Worm (Caenorhabditis elegans) whole organism, L2 larva: ENCODE data around the gene scl-12.

Source experiments
- C34F6.9 ChIP-seq: fragments of 150-350 bp; optimal IDR thresholded peaks from 2 replicates; lab custom pipeline; 2014; ENCODE audit warnings: missing biosample characterization, missing genetic modification characterization
- aly-2 ChIP-seq: fragments of 150-350 bp; optimal IDR thresholded peaks from 2 replicates; lab custom pipeline; 2014; ENCODE audit warnings: missing biosample characterization, missing genetic modification characterization
- ama-1 ChIP-seq: fragments of 150-350 bp; optimal IDR thresholded peaks from 2 replicates; lab custom pipeline; 2018; ENCODE audit warnings: inconsistent platforms
- ceh-16 ChIP-seq: fragments of 150-350 bp; optimal IDR thresholded peaks from 2 replicates; lab custom pipeline; 2014; ENCODE audit warnings: missing biosample characterization, missing genetic modification characterization
- dmd-4 ChIP-seq: sonication (generic microtip); optimal IDR thresholded peaks from 2 replicates; lab custom pipeline; 2017; ENCODE audit warnings: missing biosample characterization, missing genetic modification characterization
- egl-27 ChIP-seq: sonication (generic microtip); optimal IDR thresholded peaks from 3 replicates; lab custom pipeline; 2017; ENCODE audit warnings: missing biosample characterization, missing genetic modification reagents, missing genetic modification characterization
- elt-3 ChIP-seq: sonication (generic microtip); optimal IDR thresholded peaks from 2 replicates; lab custom pipeline; 2017; ENCODE audit warnings: missing biosample characterization, missing genetic modification characterization
- lsy-2 ChIP-seq, 2 experiments: fragments of 150-350 bp in 1 of 2; sonication (generic microtip) in 1 of 2; optimal IDR thresholded peaks; 2 replicates each; lab custom pipeline; 2014 to 2017; ENCODE audit warnings: missing biosample characterization in 2 of 2, missing genetic modification characterization in 2 of 2
- nhr-10 ChIP-seq: sonication (generic microtip); optimal IDR thresholded peaks from 2 replicates; lab custom pipeline; 2017; ENCODE audit warnings: missing biosample characterization, missing genetic modification characterization
- nhr-11 ChIP-seq: fragments of 150-350 bp; optimal IDR thresholded peaks from 2 replicates; lab custom pipeline; 2014; ENCODE audit warnings: missing biosample characterization, missing genetic modification characterization
- nhr-129 ChIP-seq: fragments of 150-350 bp; optimal IDR thresholded peaks from 2 replicates; lab custom pipeline; 2014; ENCODE audit warnings: missing biosample characterization, missing genetic modification characterization
- nhr-25 ChIP-seq: fragments of 150-350 bp; sonication (generic microtip); optimal IDR thresholded peaks from 3 replicates; lab custom pipeline; 2014; ENCODE audit warnings: missing biosample characterization, missing genetic modification characterization
- unc-62 ChIP-seq: fragments of 150-350 bp; optimal IDR thresholded peaks from 2 replicates; lab custom pipeline; 2014; ENCODE audit warnings: missing biosample characterization, missing genetic modification reagents, missing genetic modification characterization
- ztf-11 ChIP-seq: sonication (generic microtip); optimal IDR thresholded peaks from 2 replicates; lab custom pipeline; 2017; ENCODE audit warnings: missing biosample characterization, missing genetic modification characterization

- TF ChIP-seq elt-3, result no peak
- no peak for TF ChIP-seq C34F6.9 (tag; lab: Kevin White, UChicago)
- TF ChIP-seq nhr-129 (tag; lab: Kevin White, UChicago), result no peak
- no peak for TF ChIP-seq aly-2
- TF ChIP-seq ceh-16 (tag; lab: Kevin White, UChicago), result no peak
- no peak for TF ChIP-seq nhr-25 (tag; lab: Kevin White, UChicago)
- no peak for TF ChIP-seq nhr-11 (tag; lab: Kevin White, UChicago)
- no peak for TF ChIP-seq unc-62
- no peak for TF ChIP-seq ztf-11
- TF ChIP-seq egl-27 (tag; lab: Kevin White, UChicago), result no peak
- TF ChIP-seq dmd-4 (tag; lab: Kevin White, UChicago), result no peak
- no peak for TF ChIP-seq nhr-10
- TF ChIP-seq ama-1, result no peak
- no peak for TF ChIP-seq lsy-2 (tag; optimal IDR thresholded peaks at IDR 0.05; lab: Kevin White, UChicago)
These were observed 39.4 kb downstream of the scl-12 start for ce11 chrV:3851760-3852159.
